Fruit fly (Drosophila melanogaster) whole organism, embryonic: ENCODE data around the gene Gclc.

Experiments used
- Abd-B ChIP-seq: fragments of 200-800 bp; sonication (Bioruptor generic); optimal IDR thresholded peaks from 2 replicates; lab custom pipeline; 2018; ENCODE audit warnings: missing biosample characterization, mild to moderate bottlenecking, missing genetic modification characterization, moderate library complexity
- B-H1 ChIP-seq: fragments of 200-800 bp; sonication (Bioruptor generic); IDR thresholded peaks from 3 replicates; pipeline ENCODE4 v1.3.6; 2022; ENCODE audit warnings: missing biosample characterization, missing genetic modification characterization
- CG10321 ChIP-seq: fragments of 200-800 bp; sonication (Bioruptor generic); IDR thresholded peaks from 2 replicates; pipeline ENCODE4 v1.3.6; 2022; ENCODE audit warnings: missing biosample characterization, missing genetic modification characterization
- CG10366 ChIP-seq: fragments of 200-800 bp; sonication (Bioruptor generic); IDR thresholded peaks from 2 replicates; pipeline ENCODE4 v1.3.6; 2022; ENCODE audit warnings: missing biosample characterization, missing genetic modification characterization
- CG10431 ChIP-seq: fragments of 200-800 bp; sonication (Bioruptor generic); optimal IDR thresholded peaks from 3 replicates; lab custom pipeline; 2018; ENCODE audit warnings: missing biosample characterization, mild to moderate bottlenecking, missing genetic modification characterization
- CG11093 ChIP-seq: fragments of 200-800 bp; sonication (Bioruptor generic); IDR thresholded peaks from 3 replicates; pipeline ENCODE4 v1.3.6; 2022; ENCODE audit warnings: missing biosample characterization, missing genetic modification characterization
- CG12071 ChIP-seq: fragments of 200-800 bp; sonication (Bioruptor generic); optimal IDR thresholded peaks from 3 replicates; lab custom pipeline; 2018; ENCODE audit warnings: missing biosample characterization, mild to moderate bottlenecking, missing genetic modification characterization
- CG12769 ChIP-seq: fragments of 200-800 bp; sonication (Bioruptor generic); optimal IDR thresholded peaks from 2 replicates; lab custom pipeline; 2019; ENCODE audit warnings: missing biosample characterization, mild to moderate bottlenecking, missing genetic modification characterization, moderate library complexity
- CG14014 ChIP-seq: fragments of 200-800 bp; sonication (Bioruptor generic); IDR thresholded peaks from 2 replicates; pipeline ENCODE4 v1.3.6; 2022; ENCODE audit warnings: missing biosample characterization, missing genetic modification characterization
- CG15696 ChIP-seq: fragments of 200-800 bp; sonication (Bioruptor generic); optimal IDR thresholded peaks from 2 replicates; lab custom pipeline; 2019; ENCODE audit warnings: missing biosample characterization, mild to moderate bottlenecking, missing genetic modification characterization, moderate library complexity
- CG1602 ChIP-seq: fragments of 200-800 bp; sonication (Bioruptor generic); optimal IDR thresholded peaks from 3 replicates; lab custom pipeline; 2016; ENCODE audit warnings: missing biosample characterization, missing genetic modification characterization
- CG2129 ChIP-seq: fragments of 200-800 bp; sonication (Bioruptor generic); IDR thresholded peaks from 2 replicates; pipeline ENCODE4 v1.3.6; 2022; ENCODE audit warnings: missing biosample characterization, missing genetic modification characterization; ENCODE audit not compliant: partially characterized antibody
- CG30431 ChIP-seq: fragments of 200-800 bp; sonication (Bioruptor generic); optimal IDR thresholded peaks from 2 replicates; lab custom pipeline; 2017; ENCODE audit warnings: missing biosample characterization, missing genetic modification characterization
- CG3407 ChIP-seq: fragments of 200-800 bp; sonication (Bioruptor generic); optimal IDR thresholded peaks from 2 replicates; lab custom pipeline; 2018; ENCODE audit warnings: missing biosample characterization, mild to moderate bottlenecking, missing genetic modification characterization
- CG34376 ChIP-seq: fragments of 200-800 bp; sonication (Bioruptor generic); optimal IDR thresholded peaks from 2 replicates; lab custom pipeline; 2018; ENCODE audit warnings: missing biosample characterization, mild to moderate bottlenecking, missing genetic modification characterization
- CG34422 ChIP-seq: fragments of 200-800 bp; sonication (Bioruptor generic); IDR thresholded peaks from 3 replicates; pipeline ENCODE4 v1.3.6; 2022; ENCODE audit warnings: missing biosample characterization, missing genetic modification characterization
- CG6175 ChIP-seq: fragments of 200-800 bp; sonication (Bioruptor generic); IDR thresholded peaks from 3 replicates; pipeline ENCODE4 v1.3.6; 2022; ENCODE audit warnings: missing biosample characterization, missing genetic modification characterization
- CG6654 ChIP-seq: fragments of 200-800 bp; sonication (Bioruptor generic); optimal IDR thresholded peaks from 2 replicates; lab custom pipeline; 2017; ENCODE audit warnings: missing biosample characterization, mild to moderate bottlenecking, missing genetic modification characterization
- CG6765 ChIP-seq: fragments of 200-800 bp; sonication (Bioruptor generic); optimal IDR thresholded peaks from 3 replicates; lab custom pipeline; 2017; ENCODE audit warnings: missing biosample characterization, mild to moderate bottlenecking, missing genetic modification characterization
- CG6813 ChIP-seq: fragments of 200-800 bp; sonication (Bioruptor generic); optimal IDR thresholded peaks from 2 replicates; lab custom pipeline; 2017; ENCODE audit warnings: missing biosample characterization, missing genetic modification characterization, mild to moderate bottlenecking, moderate library complexity, missing genetic modification reagents
- CG7372 ChIP-seq: fragments of 200-800 bp; sonication (Bioruptor generic); IDR thresholded peaks from 2 replicates; pipeline ENCODE4 v1.3.6; 2022; ENCODE audit warnings: missing biosample characterization, missing genetic modification characterization
- CG7987 ChIP-seq: fragments of 200-800 bp; sonication (Bioruptor generic); optimal IDR thresholded peaks from 2 replicates; lab custom pipeline; 2018; ENCODE audit warnings: missing biosample characterization, mild to moderate bottlenecking, missing genetic modification characterization, moderate library complexity
- CG9797 ChIP-seq: fragments of 200-800 bp; sonication (Bioruptor generic); optimal IDR thresholded peaks from 3 replicates; lab custom pipeline; 2018; ENCODE audit warnings: missing biosample characterization, mild to moderate bottlenecking, missing genetic modification characterization
- Dip3 ChIP-seq: fragments of 200-800 bp; sonication (Bioruptor generic); optimal IDR thresholded peaks from 3 replicates; lab custom pipeline; 2016; ENCODE audit warnings: missing biosample characterization, missing genetic modification characterization
- Hmr ChIP-seq: fragments of 200-800 bp; sonication (Bioruptor generic); optimal IDR thresholded peaks from 3 replicates; lab custom pipeline; 2017; ENCODE audit warnings: mild to moderate bottlenecking, missing biosample characterization, missing genetic modification reagents, missing genetic modification characterization
- Med ChIP-seq: fragments of 200-800 bp; sonication (Bioruptor generic); peaks from one replicate; lab custom pipeline; 2016; ENCODE audit warnings: missing biosample characterization, missing genetic modification characterization, mild to moderate bottlenecking, inconsistent platforms, moderate library complexity
- Neu2 ChIP-seq: fragments of 200-800 bp; sonication (Bioruptor generic); optimal IDR thresholded peaks from 3 replicates; lab custom pipeline; 2016; ENCODE audit warnings: missing biosample characterization, missing genetic modification characterization, borderline replicate concordance
- Xrp1 ChIP-seq: fragments of 200-800 bp; sonication (Bioruptor generic); IDR thresholded peaks from 2 replicates; pipeline ENCODE4 v1.3.6; 2022; ENCODE audit warnings: missing biosample characterization, missing genetic modification characterization
- caup ChIP-seq: fragments of 200-800 bp; sonication (Bioruptor generic); optimal IDR thresholded peaks from 3 replicates; lab custom pipeline; 2017; ENCODE audit warnings: missing biosample characterization, mild to moderate bottlenecking, missing genetic modification characterization, moderate library complexity; ENCODE audit not compliant: severe bottlenecking
- dan ChIP-seq: fragments of 200-800 bp; sonication (Bioruptor generic); IDR thresholded peaks from 2 replicates; pipeline ENCODE4 v1.3.6; 2022; ENCODE audit warnings: missing biosample characterization, missing genetic modification characterization
- dati ChIP-seq: fragments of 200-800 bp; sonication (Bioruptor generic); IDR thresholded peaks from 2 replicates; pipeline ENCODE4 v1.3.6; 2022; ENCODE audit warnings: missing biosample characterization, missing genetic modification characterization
- exex ChIP-seq: fragments of 200-800 bp; sonication (Bioruptor generic); optimal IDR thresholded peaks from 4 replicates; lab custom pipeline; 2018; ENCODE audit warnings: missing biosample characterization, mild to moderate bottlenecking, missing genetic modification characterization, moderate library complexity
- ftz-f1 ChIP-seq: fragments of 200-800 bp; sonication (Bioruptor generic); optimal IDR thresholded peaks from 2 replicates; lab custom pipeline; 2016; ENCODE audit warnings: missing biosample characterization, missing genetic modification characterization
- fu2 ChIP-seq: fragments of 200-800 bp; sonication (Bioruptor generic); optimal IDR thresholded peaks from 2 replicates; lab custom pipeline; 2016; ENCODE audit warnings: missing biosample characterization, missing genetic modification characterization
- grn ChIP-seq: fragments of 200-800 bp; sonication (Bioruptor generic); optimal IDR thresholded peaks from 3 replicates; lab custom pipeline; 2017; ENCODE audit warnings: missing biosample characterization, missing genetic modification characterization
- gro ChIP-seq: fragments of 200-800 bp; sonication (Bioruptor generic); optimal IDR thresholded peaks from 2 replicates; lab custom pipeline; 2016; ENCODE audit warnings: missing biosample characterization, missing genetic modification characterization
- gsb ChIP-seq: fragments of 200-800 bp; sonication (Bioruptor generic); IDR thresholded peaks from 2 replicates; pipeline ENCODE4 v1.3.6; 2022; ENCODE audit warnings: missing biosample characterization, missing genetic modification characterization
- hbn ChIP-seq: fragments of 200-800 bp; sonication (Bioruptor generic); IDR thresholded peaks from 2 replicates; pipeline ENCODE4 v1.3.6; 2022; ENCODE audit warnings: missing biosample characterization, missing genetic modification characterization; ENCODE audit not compliant: partially characterized antibody
- jing ChIP-seq: fragments of 200-800 bp; sonication (Bioruptor generic); optimal IDR thresholded peaks from 2 replicates; lab custom pipeline; 2018; ENCODE audit warnings: missing biosample characterization, mild to moderate bottlenecking, missing genetic modification characterization
- lbe ChIP-seq: fragments of 200-800 bp; sonication (Bioruptor generic); optimal IDR thresholded peaks from 2 replicates; lab custom pipeline; 2016; ENCODE audit warnings: missing biosample characterization, mild to moderate bottlenecking, missing genetic modification characterization
- lola ChIP-seq, 3 experiments: fragments of >200 bp in 2 of 3; fragments of 200-800 bp in 1 of 3; sonication (Bioruptor generic) in 1 of 3; optimal IDR thresholded peaks; 2 replicates each; lab custom pipeline; 2017 to 2019; ENCODE audit warnings: missing biosample characterization in 3 of 3, missing genetic modification characterization in 3 of 3, mild to moderate bottlenecking in 1 of 3, moderate library complexity in 1 of 3
- maf-S ChIP-seq: fragments of 200-800 bp; sonication (Bioruptor generic); optimal IDR thresholded peaks from 2 replicates; lab custom pipeline; 2016; ENCODE audit warnings: missing biosample characterization, missing genetic modification characterization
- nmo ChIP-seq: fragments of 200-800 bp; sonication (Bioruptor generic); optimal IDR thresholded peaks from 2 replicates; lab custom pipeline; 2018; ENCODE audit warnings: missing biosample characterization, mild to moderate bottlenecking, missing genetic modification characterization, moderate library complexity
- peb ChIP-seq: fragments of 200-800 bp; sonication (Bioruptor generic); IDR thresholded peaks from 2 replicates; pipeline ENCODE4 v1.3.6; 2022; ENCODE audit warnings: missing biosample characterization, missing genetic modification characterization
- sd ChIP-seq: fragments of 200-800 bp; sonication (Bioruptor generic); optimal IDR thresholded peaks from 3 replicates; lab custom pipeline; 2018; ENCODE audit warnings: missing biosample characterization, mild to moderate bottlenecking, missing genetic modification characterization, moderate library complexity
- ttk ChIP-seq: fragments of 200-800 bp; sonication (Bioruptor generic); IDR thresholded peaks from 2 replicates; pipeline ENCODE4 v2.1.2; 2022; ENCODE audit warnings: missing biosample characterization, missing genetic modification characterization
- unpg ChIP-seq: fragments of 200-800 bp; sonication (Bioruptor generic); optimal IDR thresholded peaks from 3 replicates; lab custom pipeline; 2018; ENCODE audit warnings: missing biosample characterization, mild to moderate bottlenecking, missing genetic modification characterization, moderate library complexity
- usp ChIP-seq: fragments of >200 bp; optimal IDR thresholded peaks from 2 replicates; lab custom pipeline; 2017; ENCODE audit warnings: missing biosample characterization, missing genetic modification characterization
- vfl ChIP-seq: fragments of 200-800 bp; sonication (Bioruptor generic); optimal IDR thresholded peaks from 2 replicates; lab custom pipeline; 2016; ENCODE audit warnings: missing biosample characterization, missing genetic modification characterization
- z ChIP-seq: fragments of 200-800 bp; sonication (Bioruptor generic); IDR thresholded peaks from 3 replicates; pipeline ENCODE4 v1.3.6; 2022; ENCODE audit warnings: missing biosample characterization, missing genetic modification characterization

Gene Gclc

DNA sequence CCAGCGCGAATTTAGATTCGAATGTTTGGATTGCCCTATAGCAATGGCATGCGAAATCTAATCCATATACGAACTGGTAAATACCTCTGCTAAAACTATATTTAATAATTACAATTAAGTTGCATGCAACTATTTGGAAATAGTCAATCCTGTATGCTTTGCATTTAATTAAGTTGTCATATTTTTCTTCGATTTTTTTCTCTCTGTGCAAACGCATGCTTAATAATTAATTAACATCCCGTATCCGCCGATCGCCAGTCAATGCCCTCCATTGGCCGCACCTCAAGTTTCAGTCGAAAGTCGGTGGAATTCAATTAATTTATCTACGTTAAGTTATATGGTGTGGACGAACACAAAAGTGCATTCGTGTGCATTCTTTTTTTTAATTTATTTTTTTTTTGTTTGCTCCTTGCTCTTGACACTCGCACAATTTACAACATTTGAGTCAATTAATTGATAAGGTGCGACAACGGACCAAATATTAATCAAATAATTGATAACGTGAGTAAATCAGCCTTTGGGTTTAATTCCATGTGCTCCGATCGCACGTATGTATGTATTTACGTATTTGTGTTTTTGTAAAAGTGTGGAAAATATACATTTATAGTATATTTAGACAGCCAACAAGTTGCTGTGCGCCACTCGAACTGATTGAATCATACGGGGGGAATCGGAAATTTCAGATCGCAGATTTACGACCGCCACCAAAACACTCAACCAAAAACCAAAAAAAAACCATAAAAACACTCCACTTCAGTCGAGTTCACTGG is 9.5 kb downstream of the Gclc start (continued):
- TF ChIP-seq ftz-f1 (GFP tag; lab: Kevin White, UChicago), result no peak
- no peak for TF ChIP-seq CG12769
- TF ChIP-seq CG6654 (GFP tag; lab: Kevin White, UChicago), result no peak
- no peak for TF ChIP-seq gro
- no peak for TF ChIP-seq CG30431 (GFP tag; lab: Kevin White, UChicago)
- peak; percentile 92 for TF ChIP-seq exex (tag; lab: Kevin White, UChicago)
- no peak for TF ChIP-seq CG3407 (GFP tag; lab: Kevin White, UChicago)
- no peak for TF ChIP-seq B-H1
- TF ChIP-seq CG6175 (GFP tag; lab: Robert Waterston, UW), result no peak
- TF ChIP-seq CG10321, result no peak
- peak; percentile 4 for TF ChIP-seq CG10431 (GFP tag; lab: Kevin White, UChicago)
- no peak for TF ChIP-seq peb (GFP tag; lab: Robert Waterston, UW)
- no peak for TF ChIP-seq CG12071 (GFP tag; lab: Kevin White, UChicago)
- no peak for TF ChIP-seq gsb
- TF ChIP-seq Abd-B (GFP tag; lab: Kevin White, UChicago), result no peak
- no peak for TF ChIP-seq CG7372 (GFP tag; lab: Robert Waterston, UW)
- peak; percentile 37 for TF ChIP-seq CG6813
- TF ChIP-seq grn (GFP tag; lab: Kevin White, UChicago), result peak; percentile 89
- TF ChIP-seq Neu2, result no peak
- no peak for TF ChIP-seq ttk (GFP tag; lab: Robert Waterston, UW)
- TF ChIP-seq CG6765, result no peak
- TF ChIP-seq caup (GFP tag; lab: Kevin White, UChicago), result no peak
- TF ChIP-seq Dip3, result no peak
- no peak for TF ChIP-seq maf-S
- TF ChIP-seq CG11093, result no peak
- 0 out of 2 replicates have a peak, but pooled peaks have one; percentile 7 for TF ChIP-seq Xrp1 (GFP tag; lab: Robert Waterston, UW)
- TF ChIP-seq CG9797 (GFP tag; lab: Kevin White, UChicago), result no peak
- no peak for TF ChIP-seq dati (GFP tag; lab: Robert Waterston, UW)
- peak; percentile 80 for TF ChIP-seq z (GFP tag; lab: Robert Waterston, UW)
- no peak for TF ChIP-seq CG1602
- TF ChIP-seq Med (GFP tag; lab: Kevin White, UChicago), result peak; percentile 32
- TF ChIP-seq CG10366 (GFP tag; lab: Robert Waterston, UW), result no peak
- TF ChIP-seq CG15696 (tag; lab: Kevin White, UChicago), result no peak
- no peak for TF ChIP-seq CG34422 (GFP tag; lab: Robert Waterston, UW)
- TF ChIP-seq vfl (GFP tag; lab: Kevin White, UChicago), result no peak
- no peak for TF ChIP-seq lola (GFP tag; optimal IDR thresholded peaks at IDR 0.05; lab: Kevin White, UChicago)
- peak; percentile 32 for TF ChIP-seq sd (tag; lab: Kevin White, UChicago)
- TF ChIP-seq CG14014 (GFP tag; lab: Robert Waterston, UW), result no peak
- TF ChIP-seq CG34376 (GFP tag; lab: Kevin White, UChicago), result peak; percentile 70
- TF ChIP-seq Hmr, result no peak
- peak; percentile 15 for TF ChIP-seq lbe (GFP tag; lab: Kevin White, UChicago)
- TF ChIP-seq unpg (GFP tag; lab: Kevin White, UChicago), result no peak
- no peak for TF ChIP-seq nmo (GFP tag; lab: Kevin White, UChicago)
- no peak for TF ChIP-seq CG7987 (GFP tag; lab: Kevin White, UChicago)
- TF ChIP-seq hbn (GFP tag; lab: Robert Waterston, UW), result no peak
- TF ChIP-seq jing (GFP tag; lab: Kevin White, UChicago), result no peak
- TF ChIP-seq dan (GFP tag; lab: Robert Waterston, UW), result no peak
- no peak for TF ChIP-seq fu2 (GFP tag; lab: Kevin White, UChicago)
- TF ChIP-seq usp (GFP tag; lab: Kevin White, UChicago), result no peak
- TF ChIP-seq CG2129 (GFP tag; lab: Robert Waterston, UW), result no peak
